Worm (Caenorhabditis elegans) whole organism, late embryonic: ENCODE results near the gene anmt-1.

ENCODE experiments used
- C08G9.2 ChIP-seq: sonication (generic microtip); optimal IDR thresholded peaks from 2 replicates; lab custom pipeline; 2016; ENCODE audit warnings: mild to moderate bottlenecking, missing genetic modification characterization, moderate library complexity, missing compliant biosample characterization
- C38D4.7 ChIP-seq: fragments of 200-800 bp; sonication (Bioruptor generic); optimal IDR thresholded peaks from 2 replicates; lab custom pipeline; 2018; ENCODE audit warnings: mild to moderate bottlenecking, missing genetic modification characterization, moderate library complexity, missing compliant biosample characterization
- K09A11.1 ChIP-seq: sonication (generic microtip); optimal IDR thresholded peaks from 2 replicates; lab custom pipeline; 2017; ENCODE audit warnings: antibody characterized with exemption, mild to moderate bottlenecking, missing genetic modification characterization, missing compliant biosample characterization; ENCODE audit not compliant: insufficient read depth
- Y22D7AL.16 ChIP-seq: sonication (generic microtip); optimal IDR thresholded peaks from 2 replicates; lab custom pipeline; 2016; ENCODE audit warnings: missing genetic modification characterization, missing compliant biosample characterization
- ama-1 ChIP-seq: fragments of 150-350 bp; optimal IDR thresholded peaks from 2 replicates; lab custom pipeline; 2014
- ceh-18 ChIP-seq: sonication (generic microtip); optimal IDR thresholded peaks from 2 replicates; lab custom pipeline; 2016; ENCODE audit warnings: missing genetic modification characterization, missing compliant biosample characterization
- ceh-19 ChIP-seq: fragments of 200-800 bp; sonication (Bioruptor generic); optimal IDR thresholded peaks from 2 replicates; lab custom pipeline; 2018; ENCODE audit warnings: mild to moderate bottlenecking, missing genetic modification characterization, missing compliant biosample characterization
- ceh-2 ChIP-seq: sonication (generic microtip); optimal IDR thresholded peaks from 2 replicates; lab custom pipeline; 2016; ENCODE audit warnings: missing genotype, missing genetic modification characterization, missing compliant biosample characterization
- ceh-24 ChIP-seq: sonication (generic microtip); optimal IDR thresholded peaks from 2 replicates; lab custom pipeline; 2016; ENCODE audit warnings: mild to moderate bottlenecking, missing genetic modification characterization, missing compliant biosample characterization
- ceh-30 ChIP-seq: fragments of 150-350 bp; optimal IDR thresholded peaks from 2 replicates; lab custom pipeline; 2014; ENCODE audit warnings: missing biosample characterization, missing genetic modification characterization
- ceh-31 ChIP-seq: sonication (generic microtip); optimal IDR thresholded peaks from 2 replicates; lab custom pipeline; 2016; ENCODE audit warnings: missing genetic modification characterization, missing compliant biosample characterization
- ceh-34 ChIP-seq: sonication (generic microtip); optimal IDR thresholded peaks from 2 replicates; lab custom pipeline; 2016; ENCODE audit warnings: mild to moderate bottlenecking, missing genetic modification characterization, missing compliant biosample characterization
- ceh-45 ChIP-seq: fragments of 200-800 bp; sonication (Bioruptor generic); IDR thresholded peaks from 2 replicates; pipeline ENCODE4 v1.3.6; 2022; ENCODE audit warnings: missing genetic modification reagents, missing genetic modification characterization, missing compliant biosample characterization
- ceh-48 ChIP-seq: sonication (generic microtip); optimal IDR thresholded peaks from 2 replicates; lab custom pipeline; 2016; ENCODE audit warnings: missing genetic modification characterization, inconsistent platforms, missing compliant biosample characterization
- ceh-9 ChIP-seq: sonication (generic microtip); optimal IDR thresholded peaks from 2 replicates; lab custom pipeline; 2016; ENCODE audit warnings: mild to moderate bottlenecking, missing genetic modification characterization, inconsistent platforms, missing compliant biosample characterization
- dve-1 ChIP-seq: sonication (generic microtip); optimal IDR thresholded peaks from 2 replicates; lab custom pipeline; 2017; ENCODE audit warnings: antibody characterized with exemption, mild to moderate bottlenecking, missing genetic modification characterization, missing compliant biosample characterization
- elt-2 ChIP-seq: sonication (generic microtip); optimal IDR thresholded peaks from 2 replicates; lab custom pipeline; 2016; ENCODE audit warnings: missing genetic modification reagents, missing genetic modification characterization, missing compliant biosample characterization
- eyg-1 ChIP-seq: sonication (generic microtip); optimal IDR thresholded peaks from 2 replicates; lab custom pipeline; 2016; ENCODE audit warnings: missing genotype, missing genetic modification characterization, missing compliant biosample characterization
- fax-1 ChIP-seq: sonication (generic microtip); optimal IDR thresholded peaks from 2 replicates; lab custom pipeline; 2016; ENCODE audit warnings: missing genotype, missing genetic modification characterization, missing compliant biosample characterization
- fkh-6 ChIP-seq: sonication (generic microtip); optimal IDR thresholded peaks from 2 replicates; lab custom pipeline; 2016; ENCODE audit warnings: missing genetic modification characterization, missing compliant biosample characterization
- gmeb-2 ChIP-seq: sonication (generic microtip); optimal IDR thresholded peaks from 2 replicates; lab custom pipeline; 2016; ENCODE audit warnings: missing genetic modification characterization, inconsistent platforms, missing compliant biosample characterization
- hlh-13 ChIP-seq: fragments of 200-800 bp; sonication (Bioruptor generic); optimal IDR thresholded peaks from 2 replicates; lab custom pipeline; 2018; ENCODE audit warnings: mild to moderate bottlenecking, missing genetic modification characterization, missing compliant biosample characterization
- hlh-15 ChIP-seq: sonication (generic microtip); optimal IDR thresholded peaks from 2 replicates; lab custom pipeline; 2016; ENCODE audit warnings: missing genetic modification characterization, missing compliant biosample characterization
- hlh-6 ChIP-seq: sonication (generic microtip); optimal IDR thresholded peaks from 2 replicates; lab custom pipeline; 2016; ENCODE audit warnings: missing genotype, missing genetic modification characterization, missing compliant biosample characterization
- hlh-8 ChIP-seq: sonication (generic microtip); optimal IDR thresholded peaks from 2 replicates; lab custom pipeline; 2016; ENCODE audit warnings: missing genotype, missing genetic modification characterization, missing compliant biosample characterization
- lin-11 ChIP-seq: fragments of 200-800 bp; sonication (Bioruptor generic); optimal IDR thresholded peaks from 2 replicates; lab custom pipeline; 2018; ENCODE audit warnings: mild to moderate bottlenecking, missing genetic modification characterization, missing compliant biosample characterization
- madf-2 ChIP-seq: sonication (generic microtip); optimal IDR thresholded peaks from 2 replicates; lab custom pipeline; 2017; ENCODE audit warnings: missing genetic modification characterization, missing compliant biosample characterization
- mec-3 ChIP-seq: sonication (generic microtip); optimal IDR thresholded peaks from 2 replicates; lab custom pipeline; 2016; ENCODE audit warnings: borderline replicate concordance, missing genetic modification characterization, missing compliant biosample characterization
- nfya-1 ChIP-seq: sonication (generic microtip); optimal IDR thresholded peaks from 2 replicates; lab custom pipeline; 2017; ENCODE audit warnings: missing genetic modification characterization, mild to moderate bottlenecking, missing compliant biosample characterization, antibody characterized with exemption, moderate library complexity
- nhr-11 ChIP-seq: fragments of 150-350 bp; optimal IDR thresholded peaks from 2 replicates; lab custom pipeline; 2014; ENCODE audit warnings: missing biosample characterization, missing genetic modification characterization
- nhr-232 ChIP-seq: sonication (generic microtip); optimal IDR thresholded peaks from 2 replicates; lab custom pipeline; 2016; ENCODE audit warnings: missing genetic modification characterization, missing compliant biosample characterization
- odd-2 ChIP-seq: sonication (generic microtip); optimal IDR thresholded peaks from 2 replicates; lab custom pipeline; 2017; ENCODE audit warnings: antibody characterized with exemption, mild to moderate bottlenecking, missing genetic modification characterization, missing compliant biosample characterization
- pat-9 ChIP-seq: fragments of 200-800 bp; sonication (Bioruptor generic); optimal IDR thresholded peaks from 2 replicates; lab custom pipeline; 2018; ENCODE audit warnings: mild to moderate bottlenecking, missing genetic modification characterization, moderate library complexity, missing compliant biosample characterization
- pax-1 ChIP-seq: fragments of 150-350 bp; optimal IDR thresholded peaks from 2 replicates; lab custom pipeline; 2014; ENCODE audit warnings: missing biosample characterization, missing genetic modification characterization
- pha-2 ChIP-seq: sonication (generic microtip); optimal IDR thresholded peaks from 2 replicates; lab custom pipeline; 2017; ENCODE audit warnings: mild to moderate bottlenecking, missing genetic modification characterization, missing compliant biosample characterization
- pqm-1 ChIP-seq: sonication (generic microtip); optimal IDR thresholded peaks from 2 replicates; lab custom pipeline; 2016; ENCODE audit warnings: missing genetic modification characterization, missing compliant biosample characterization
- sox-2 ChIP-seq: fragments of 200-800 bp; sonication (Bioruptor generic); IDR thresholded peaks from 2 replicates; pipeline ENCODE4 v1.3.6; 2022; ENCODE audit warnings: missing genetic modification reagents, missing genetic modification characterization, missing compliant biosample characterization
- sox-4 ChIP-seq: sonication (generic microtip); optimal IDR thresholded peaks from 2 replicates; lab custom pipeline; 2017; ENCODE audit warnings: mild to moderate bottlenecking, missing genetic modification characterization, inconsistent platforms, missing compliant biosample characterization
- tbx-7 ChIP-seq: sonication (generic microtip); optimal IDR thresholded peaks from 2 replicates; lab custom pipeline; 2016; ENCODE audit warnings: missing genotype, missing genetic modification characterization, missing compliant biosample characterization
- unc-3 ChIP-seq, 2 experiments: fragments of 200-800 bp in 1 of 2; sonication (Bioruptor generic) in 1 of 2; sonication (generic microtip) in 1 of 2; conservative IDR thresholded peaks in 1 of 2; optimal IDR thresholded peaks in 1 of 2; 2 replicates each; pipeline versions ENCODE4 v1.3.6 to Lab custom; 2016 to 2022; ENCODE audit warnings: missing compliant biosample characterization in 2 of 2, missing genetic modification characterization in 2 of 2, missing genetic modification reagents in 1 of 2
- unc-42 ChIP-seq: sonication (generic microtip); optimal IDR thresholded peaks from 2 replicates; lab custom pipeline; 2016; ENCODE audit warnings: missing genotype, missing genetic modification characterization, missing compliant biosample characterization
- unc-55 ChIP-seq: sonication (generic microtip); optimal IDR thresholded peaks from 2 replicates; lab custom pipeline; 2017; ENCODE audit warnings: missing biosample characterization, missing genetic modification reagents, missing genetic modification characterization
- unc-86 ChIP-seq: sonication (generic microtip); optimal IDR thresholded peaks from 2 replicates; lab custom pipeline; 2016; ENCODE audit warnings: missing genetic modification characterization, missing compliant biosample characterization
- zip-5 ChIP-seq: sonication (generic microtip); optimal IDR thresholded peaks from 2 replicates; lab custom pipeline; 2016; ENCODE audit warnings: missing genetic modification characterization, missing compliant biosample characterization
- ztf-16 ChIP-seq: sonication (generic microtip); optimal IDR thresholded peaks from 2 replicates; lab custom pipeline; 2017; ENCODE audit warnings: missing genetic modification characterization, missing compliant biosample characterization

The anmt-1 gene

ce11 chrIII:8731973-8732372 is 47.4 kb downstream of the anmt-1 start:
- TF ChIP-seq ceh-9 (tag; lab: Kevin White, UChicago) (no peak), unc-42 (tag; lab: Kevin White, UChicago) (no peak), unc-86 (tag; lab: Kevin White, UChicago) (no peak), fkh-6 (no peak), hlh-6 (tag; lab: Kevin White, UChicago) (no peak), ztf-16 (tag; lab: Kevin White, UChicago) (no peak), hlh-13 (GFP tag; lab: Kevin White, UChicago) (no peak), gmeb-2 (tag; lab: Kevin White, UChicago) (no peak), unc-55 (GFP tag; lab: Kevin White, UChicago) (no peak), pha-2 (tag; lab: Kevin White, UChicago) (no peak), ceh-2 (tag; lab: Kevin White, UChicago) (no peak), elt-2 (tag; lab: Kevin White, UChicago) (no peak), ceh-45 (GFP tag; lab: Robert Waterston, UW) (no peak), dve-1 (tag; lab: Kevin White, UChicago) (no peak)

DNA sequence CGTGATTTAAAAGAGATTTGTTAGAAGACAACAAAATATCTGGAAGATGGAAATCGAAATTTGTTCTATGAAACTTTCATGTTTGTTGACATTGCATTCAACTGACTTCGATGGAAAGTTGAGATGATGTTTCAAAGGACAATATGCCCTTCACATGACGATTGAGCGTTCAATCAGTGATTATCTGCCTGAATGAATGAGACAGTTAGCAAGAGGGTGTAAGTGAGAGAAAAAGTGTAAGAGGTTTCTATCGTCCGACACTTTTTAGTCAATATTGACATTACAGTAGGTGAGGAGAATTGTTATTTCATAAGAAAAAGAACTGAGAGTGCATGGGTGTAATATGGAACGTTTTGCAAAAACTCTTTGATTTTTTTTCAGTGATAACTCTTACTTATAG is 48.6 kb downstream of the anmt-1 start:
- no peak for TF ChIP-seq ceh-19
- TF ChIP-seq nfya-1 (tag; lab: Kevin White, UChicago) = no peak
- TF ChIP-seq Y22D7AL.16 (tag; lab: Kevin White, UChicago) = no peak
- TF ChIP-seq pqm-1 (tag; lab: Kevin White, UChicago) = no peak
- TF ChIP-seq mec-3 (tag; lab: Kevin White, UChicago) = no peak
- TF ChIP-seq ceh-24 (tag; lab: Kevin White, UChicago) = no peak
- no peak for TF ChIP-seq dve-1 (tag; lab: Kevin White, UChicago)
- no peak for TF ChIP-seq zip-5 (tag; lab: Kevin White, UChicago)
- no peak for TF ChIP-seq odd-2 (tag; lab: Kevin White, UChicago)
- TF ChIP-seq ceh-48 (tag; lab: Kevin White, UChicago) = no peak
- TF ChIP-seq eyg-1 (tag; lab: Kevin White, UChicago) = no peak
- TF ChIP-seq sox-2 (GFP tag; lab: Robert Waterston, UW) = no peak
- no peak for TF ChIP-seq sox-4 (tag; lab: Kevin White, UChicago)
- no peak for TF ChIP-seq nhr-232 (tag; lab: Kevin White, UChicago)
- TF ChIP-seq C08G9.2 (tag; lab: Kevin White, UChicago) = no peak
- TF ChIP-seq hlh-8 = no peak

- TF ChIP-seq elt-2 (tag; lab: Kevin White, UChicago) (peak; percentile 78), madf-2 (tag; lab: Kevin White, UChicago) (no peak)
Observed at ce11 chrIII:8733667-8734066, 49.1 kb downstream of the anmt-1 start.

DNA sequence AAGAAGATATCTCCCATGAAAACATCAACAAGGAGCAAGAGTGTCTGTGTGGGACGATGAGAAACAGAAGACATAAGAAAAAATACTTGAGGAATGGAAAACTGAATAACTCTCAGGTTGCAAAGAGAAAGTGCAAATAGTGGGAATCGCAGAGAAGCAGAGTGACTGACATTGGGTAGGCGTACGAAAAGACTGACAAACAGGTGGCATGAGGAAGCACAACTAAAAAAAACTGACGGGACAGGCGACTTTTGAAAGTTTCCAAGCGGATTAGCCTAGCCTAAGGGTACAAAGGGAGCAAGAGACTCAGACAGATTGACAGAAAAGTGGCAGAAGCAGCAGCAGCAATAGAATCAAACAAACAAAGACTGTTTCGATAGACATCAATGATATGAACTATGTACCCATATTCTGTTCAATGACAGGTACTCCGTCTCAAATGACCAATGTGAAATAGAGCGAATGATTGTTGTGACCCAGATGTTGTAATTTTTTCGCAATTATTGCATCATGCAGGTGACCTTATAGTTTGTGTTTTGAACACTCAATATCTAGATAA is 49.8 kb downstream of the anmt-1 start:
- TF ChIP-seq pax-1 (tag; lab: Kevin White, UChicago) (no peak), ceh-30 (tag; lab: Kevin White, UChicago) (no peak), nhr-11 (tag; lab: Kevin White, UChicago) (no peak), fkh-6 (no peak), unc-3 (GFP tag; conservative IDR thresholded peaks at IDR 0.05; lab: Robert Waterston, UW) (no peak), unc-3 (tag; optimal IDR thresholded peaks at IDR 0.05; lab: Kevin White, UChicago) (no peak), unc-55 (GFP tag; lab: Kevin White, UChicago) (peak; percentile 2), K09A11.1 (no peak), hlh-6 (tag; lab: Kevin White, UChicago) (no peak), tbx-7 (tag; lab: Kevin White, UChicago) (no peak), ceh-18 (tag; lab: Kevin White, UChicago) (peak; percentile 72), fax-1 (no peak), sox-2 (GFP tag; lab: Robert Waterston, UW) (no peak), odd-2 (tag; lab: Kevin White, UChicago) (no peak), ceh-31 (tag; lab: Kevin White, UChicago) (peak; percentile 2), ceh-34 (tag; lab: Kevin White, UChicago) (peak; percentile 15), hlh-15 (tag; lab: Kevin White, UChicago) (no peak), ama-1 (lab: Kevin White, UChicago) (no peak), lin-11 (tag; lab: Kevin White, UChicago) (no peak), hlh-13 (GFP tag; lab: Kevin White, UChicago) (no peak), C38D4.7 (no peak), pat-9 (tag; lab: Kevin White, UChicago) (no peak), pha-2 (tag; lab: Kevin White, UChicago) (no peak), dve-1 (tag; lab: Kevin White, UChicago) (no peak), ceh-9 (tag; lab: Kevin White, UChicago) (no peak), unc-42 (tag; lab: Kevin White, UChicago) (no peak)
- TF ChIP-seq, all 69 proteins: peak for 4
